Worm (Caenorhabditis elegans) whole organism, mixed stage, embryonic: ENCODE measurements around the gene F07C4.10.

Experiments
- ceh-39 ChIP-seq: fragments of 150-350 bp; optimal IDR thresholded peaks from 2 replicates; lab custom pipeline; 2014; ENCODE audit warnings: missing biosample characterization, missing genetic modification characterization
- elt-3 ChIP-seq: fragments of 150-350 bp; optimal IDR thresholded peaks from 2 replicates; lab custom pipeline; 2014; ENCODE audit warnings: missing biosample characterization, missing genetic modification characterization
- lin-13 ChIP-seq: fragments of 150-350 bp; optimal IDR thresholded peaks from 2 replicates; lab custom pipeline; 2014; ENCODE audit warnings: missing biosample characterization, missing genetic modification characterization
- lsy-2 ChIP-seq: fragments of 150-350 bp; optimal IDR thresholded peaks from 2 replicates; lab custom pipeline; 2014; ENCODE audit warnings: missing biosample characterization, missing genetic modification characterization
- nhr-2 ChIP-seq: fragments of 150-350 bp; optimal IDR thresholded peaks from 2 replicates; lab custom pipeline; 2014; ENCODE audit warnings: missing biosample characterization, missing genetic modification characterization
- nhr-237 ChIP-seq: fragments of 150-350 bp; optimal IDR thresholded peaks from 2 replicates; lab custom pipeline; 2014; ENCODE audit warnings: missing biosample characterization, missing genetic modification characterization
- pha-4 ChIP-seq: fragments of 150-350 bp; optimal IDR thresholded peaks from 2 replicates; lab custom pipeline; 2018; ENCODE audit warnings: missing biosample characterization, missing genetic modification reagents, missing genetic modification characterization
- snpc-4 ChIP-seq: fragments of 150-350 bp; optimal IDR thresholded peaks from 2 replicates; lab custom pipeline; 2014; ENCODE audit warnings: missing biosample characterization, missing genetic modification characterization
- sptf-1 ChIP-seq: sonication (generic microtip); optimal IDR thresholded peaks from 2 replicates; lab custom pipeline; 2017; ENCODE audit warnings: mild to moderate bottlenecking, missing genetic modification characterization, moderate library complexity, missing compliant biosample characterization
- unc-39 ChIP-seq: fragments of 150-350 bp; optimal IDR thresholded peaks from 2 replicates; lab custom pipeline; 2014; ENCODE audit warnings: missing biosample characterization, missing genetic modification characterization
- unc-62 ChIP-seq: fragments of 150-350 bp; optimal IDR thresholded peaks from 2 replicates; lab custom pipeline; 2014; ENCODE audit warnings: missing biosample characterization, missing genetic modification reagents, missing genetic modification characterization
- zip-8 ChIP-seq: fragments of 150-350 bp; optimal IDR thresholded peaks from 2 replicates; lab custom pipeline; 2014; ENCODE audit warnings: missing biosample characterization, missing genetic modification characterization
- ztf-11 ChIP-seq: fragments of 150-350 bp; optimal IDR thresholded peaks from 2 replicates; lab custom pipeline; 2014; ENCODE audit warnings: missing biosample characterization, missing genetic modification characterization

DNA sequence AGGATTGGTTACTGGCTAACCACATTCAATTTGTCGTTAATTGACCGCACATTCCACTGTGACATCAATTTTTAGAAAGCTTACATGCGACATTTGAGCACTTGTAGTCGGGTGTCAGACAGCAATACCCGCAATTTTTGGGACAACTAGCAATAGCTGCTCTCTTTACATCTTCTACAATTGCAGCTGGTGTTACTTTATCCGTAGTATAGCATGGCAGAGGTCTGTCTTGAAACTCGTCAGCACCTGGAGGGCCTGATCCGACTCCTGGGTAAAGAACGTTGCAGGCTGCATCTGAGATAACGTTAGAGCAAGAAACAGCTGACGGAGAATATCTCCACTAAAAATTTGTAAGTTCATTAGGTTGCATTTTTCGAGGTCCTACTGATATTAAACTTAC, 331 bp downstream of the F07C4.10 start:
- TF ChIP-seq snpc-4 (tag; lab: Kevin White, UChicago) (no peak), ztf-11 (no peak), elt-3 (no peak), unc-62 (GFP tag; lab: Kevin White, UChicago) (no peak), lin-13 (no peak), nhr-2 (tag; lab: Kevin White, UChicago) (no peak), nhr-237 (tag; lab: Kevin White, UChicago) (no peak), unc-39 (tag; lab: Kevin White, UChicago) (no peak), pha-4 (tag; lab: Kevin White, UChicago) (no peak), lsy-2 (tag; lab: Kevin White, UChicago) (no peak), zip-8 (tag; lab: Kevin White, UChicago) (no peak), ceh-39 (tag; lab: Kevin White, UChicago) (no peak), sptf-1 (no peak)
